Worm (Caenorhabditis elegans): Measurements from ENCODE around the gene Y47D3B.12.

DNA sequence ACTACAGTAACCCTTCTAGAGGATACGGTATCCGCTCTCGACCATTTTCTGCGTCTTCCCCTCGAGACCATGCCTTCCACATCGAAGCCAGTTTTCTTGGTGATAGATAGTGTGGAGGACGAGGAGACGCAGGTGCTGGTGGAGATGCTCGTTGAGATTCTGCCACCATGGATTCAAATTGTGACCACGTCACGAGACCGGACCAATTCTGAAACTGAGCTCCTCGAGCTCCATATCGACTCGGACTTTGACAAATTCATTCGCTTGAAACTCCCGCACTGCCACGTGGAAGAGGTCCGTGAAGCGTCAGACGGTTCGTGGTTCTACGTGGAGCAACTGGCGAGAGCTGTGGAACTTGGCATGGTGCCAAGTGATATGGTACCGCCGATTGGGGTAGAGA is 41.4 kb upstream of the Y47D3B.12 start:
- no peak for TF ChIP-seq pha-4 (GFP tag; IDR thresholded peaks at IDR 0.05)
- TF ChIP-seq pha-4 (tag; optimal IDR thresholded peaks at IDR 0.05) = no peak
- TF ChIP-seq lsy-2 (tag; optimal IDR thresholded peaks at IDR 0.05) = no peak
- no peak for TF ChIP-seq dpl-1 (GFP tag; optimal IDR thresholded peaks at IDR 0.05)

Measured in whole organism, L4 larva.